Worm (Caenorhabditis elegans) whole organism, late embryonic: ENCODE results near the gene R05F9.11.

Experiments
- C08G9.2 ChIP-seq: sonication (generic microtip); optimal IDR thresholded peaks from 2 replicates; lab custom pipeline; 2016; ENCODE audit warnings: mild to moderate bottlenecking, missing genetic modification characterization, moderate library complexity, missing compliant biosample characterization
- C38D4.7 ChIP-seq: fragments of 200-800 bp; sonication (Bioruptor generic); optimal IDR thresholded peaks from 2 replicates; lab custom pipeline; 2018; ENCODE audit warnings: mild to moderate bottlenecking, missing genetic modification characterization, moderate library complexity, missing compliant biosample characterization
- K02D7.2 ChIP-seq: sonication (generic microtip); optimal IDR thresholded peaks from 2 replicates; lab custom pipeline; 2017; ENCODE audit warnings: mild to moderate bottlenecking, missing genetic modification characterization, missing compliant biosample characterization
- ama-1 ChIP-seq: fragments of 150-350 bp; optimal IDR thresholded peaks from 2 replicates; lab custom pipeline; 2014
- ceh-19 ChIP-seq: fragments of 200-800 bp; sonication (Bioruptor generic); optimal IDR thresholded peaks from 2 replicates; lab custom pipeline; 2018; ENCODE audit warnings: mild to moderate bottlenecking, missing genetic modification characterization, missing compliant biosample characterization
- ceh-22 ChIP-seq: sonication (generic microtip); optimal IDR thresholded peaks from 2 replicates; lab custom pipeline; 2017; ENCODE audit warnings: missing biosample characterization, missing genetic modification characterization
- ceh-24 ChIP-seq: sonication (generic microtip); optimal IDR thresholded peaks from 2 replicates; lab custom pipeline; 2016; ENCODE audit warnings: mild to moderate bottlenecking, missing genetic modification characterization, missing compliant biosample characterization
- ceh-31 ChIP-seq: sonication (generic microtip); optimal IDR thresholded peaks from 2 replicates; lab custom pipeline; 2016; ENCODE audit warnings: missing genetic modification characterization, missing compliant biosample characterization
- ceh-34 ChIP-seq: sonication (generic microtip); optimal IDR thresholded peaks from 2 replicates; lab custom pipeline; 2016; ENCODE audit warnings: mild to moderate bottlenecking, missing genetic modification characterization, missing compliant biosample characterization
- ceh-45 ChIP-seq: fragments of 200-800 bp; sonication (Bioruptor generic); IDR thresholded peaks from 2 replicates; pipeline ENCODE4 v1.3.6; 2022; ENCODE audit warnings: missing genetic modification reagents, missing genetic modification characterization, missing compliant biosample characterization
- ceh-48 ChIP-seq: sonication (generic microtip); optimal IDR thresholded peaks from 2 replicates; lab custom pipeline; 2016; ENCODE audit warnings: missing genetic modification characterization, inconsistent platforms, missing compliant biosample characterization
- ceh-6 ChIP-seq: fragments of 200-800 bp; sonication (Bioruptor generic); optimal IDR thresholded peaks from 2 replicates; lab custom pipeline; 2018; ENCODE audit warnings: mild to moderate bottlenecking, missing genetic modification characterization, missing compliant biosample characterization
- ceh-9 ChIP-seq: sonication (generic microtip); optimal IDR thresholded peaks from 2 replicates; lab custom pipeline; 2016; ENCODE audit warnings: mild to moderate bottlenecking, missing genetic modification characterization, inconsistent platforms, missing compliant biosample characterization
- che-1 ChIP-seq: sonication (generic microtip); optimal IDR thresholded peaks from 2 replicates; lab custom pipeline; 2016; ENCODE audit warnings: mild to moderate bottlenecking, missing genetic modification characterization, missing compliant biosample characterization
- dmd-4 ChIP-seq: sonication (generic microtip); optimal IDR thresholded peaks from 2 replicates; lab custom pipeline; 2016; ENCODE audit warnings: borderline replicate concordance, missing genetic modification characterization, missing compliant biosample characterization
- dve-1 ChIP-seq: sonication (generic microtip); optimal IDR thresholded peaks from 2 replicates; lab custom pipeline; 2017; ENCODE audit warnings: antibody characterized with exemption, mild to moderate bottlenecking, missing genetic modification characterization, missing compliant biosample characterization
- elt-2 ChIP-seq: sonication (generic microtip); optimal IDR thresholded peaks from 2 replicates; lab custom pipeline; 2016; ENCODE audit warnings: missing genetic modification reagents, missing genetic modification characterization, missing compliant biosample characterization
- elt-4 ChIP-seq: sonication (generic microtip); optimal IDR thresholded peaks from 2 replicates; lab custom pipeline; 2016; ENCODE audit warnings: missing genetic modification characterization, missing compliant biosample characterization
- eyg-1 ChIP-seq: sonication (generic microtip); optimal IDR thresholded peaks from 2 replicates; lab custom pipeline; 2016; ENCODE audit warnings: missing genotype, missing genetic modification characterization, missing compliant biosample characterization
- fax-1 ChIP-seq: sonication (generic microtip); optimal IDR thresholded peaks from 2 replicates; lab custom pipeline; 2016; ENCODE audit warnings: missing genotype, missing genetic modification characterization, missing compliant biosample characterization
- fkh-10 ChIP-seq: fragments of 150-350 bp; optimal IDR thresholded peaks from 2 replicates; lab custom pipeline; 2014; ENCODE audit warnings: missing biosample characterization, missing genetic modification reagents, missing genetic modification characterization
- gmeb-2 ChIP-seq: sonication (generic microtip); optimal IDR thresholded peaks from 2 replicates; lab custom pipeline; 2016; ENCODE audit warnings: missing genetic modification characterization, inconsistent platforms, missing compliant biosample characterization
- hlh-15 ChIP-seq: sonication (generic microtip); optimal IDR thresholded peaks from 2 replicates; lab custom pipeline; 2016; ENCODE audit warnings: missing genetic modification characterization, missing compliant biosample characterization
- hlh-30 ChIP-seq: sonication (generic microtip); optimal IDR thresholded peaks from 2 replicates; lab custom pipeline; 2017; ENCODE audit warnings: antibody characterized with exemption, missing genetic modification characterization, missing compliant biosample characterization; ENCODE audit not compliant: insufficient read depth
- hlh-6 ChIP-seq: sonication (generic microtip); optimal IDR thresholded peaks from 2 replicates; lab custom pipeline; 2016; ENCODE audit warnings: missing genotype, missing genetic modification characterization, missing compliant biosample characterization
- lim-6 ChIP-seq: sonication (generic microtip); optimal IDR thresholded peaks from 2 replicates; lab custom pipeline; 2016; ENCODE audit warnings: missing genetic modification characterization, missing compliant biosample characterization
- madf-2 ChIP-seq: sonication (generic microtip); optimal IDR thresholded peaks from 2 replicates; lab custom pipeline; 2017; ENCODE audit warnings: missing genetic modification characterization, missing compliant biosample characterization
- nhr-232 ChIP-seq: sonication (generic microtip); optimal IDR thresholded peaks from 2 replicates; lab custom pipeline; 2016; ENCODE audit warnings: missing genetic modification characterization, missing compliant biosample characterization
- npax-4 ChIP-seq: sonication (generic microtip); optimal IDR thresholded peaks from 2 replicates; lab custom pipeline; 2016; ENCODE audit warnings: missing genetic modification characterization, missing compliant biosample characterization
- odd-2 ChIP-seq: sonication (generic microtip); optimal IDR thresholded peaks from 2 replicates; lab custom pipeline; 2017; ENCODE audit warnings: antibody characterized with exemption, mild to moderate bottlenecking, missing genetic modification characterization, missing compliant biosample characterization
- pag-3 ChIP-seq: sonication (generic microtip); optimal IDR thresholded peaks from 2 replicates; lab custom pipeline; 2016; ENCODE audit warnings: missing compliant biosample characterization, missing genetic modification characterization, borderline replicate concordance
- pat-9 ChIP-seq: fragments of 200-800 bp; sonication (Bioruptor generic); optimal IDR thresholded peaks from 2 replicates; lab custom pipeline; 2018; ENCODE audit warnings: mild to moderate bottlenecking, missing genetic modification characterization, moderate library complexity, missing compliant biosample characterization
- pqm-1 ChIP-seq: sonication (generic microtip); optimal IDR thresholded peaks from 2 replicates; lab custom pipeline; 2016; ENCODE audit warnings: missing genetic modification characterization, missing compliant biosample characterization
- pros-1 ChIP-seq: fragments of 150-350 bp; optimal IDR thresholded peaks from 2 replicates; lab custom pipeline; 2014; ENCODE audit warnings: missing biosample characterization, missing genetic modification reagents, missing genetic modification characterization
- ref-2 ChIP-seq: sonication (generic microtip); optimal IDR thresholded peaks from 2 replicates; lab custom pipeline; 2016; ENCODE audit warnings: missing genetic modification characterization, missing compliant biosample characterization
- rnt-1 ChIP-seq: sonication (generic microtip); optimal IDR thresholded peaks from 2 replicates; lab custom pipeline; 2016; ENCODE audit warnings: missing genetic modification characterization, missing compliant biosample characterization
- syd-9 ChIP-seq: sonication (generic microtip); optimal IDR thresholded peaks from 2 replicates; lab custom pipeline; 2016; ENCODE audit warnings: mild to moderate bottlenecking, missing genetic modification characterization, moderate library complexity, missing compliant biosample characterization
- tbx-2 ChIP-seq: sonication (generic microtip); optimal IDR thresholded peaks from 2 replicates; lab custom pipeline; 2016; ENCODE audit warnings: missing genetic modification characterization, missing compliant biosample characterization
- tbx-7 ChIP-seq: sonication (generic microtip); optimal IDR thresholded peaks from 2 replicates; lab custom pipeline; 2016; ENCODE audit warnings: missing genotype, missing genetic modification characterization, missing compliant biosample characterization
- unc-3 ChIP-seq, 2 experiments: fragments of 200-800 bp in 1 of 2; sonication (Bioruptor generic) in 1 of 2; sonication (generic microtip) in 1 of 2; conservative IDR thresholded peaks in 1 of 2; optimal IDR thresholded peaks in 1 of 2; 2 replicates each; pipeline versions ENCODE4 v1.3.6 to Lab custom; 2016 to 2022; ENCODE audit warnings: missing compliant biosample characterization in 2 of 2, missing genetic modification characterization in 2 of 2, missing genetic modification reagents in 1 of 2
- unc-42 ChIP-seq: sonication (generic microtip); optimal IDR thresholded peaks from 2 replicates; lab custom pipeline; 2016; ENCODE audit warnings: missing genotype, missing genetic modification characterization, missing compliant biosample characterization
- unc-55 ChIP-seq: sonication (generic microtip); optimal IDR thresholded peaks from 2 replicates; lab custom pipeline; 2017; ENCODE audit warnings: missing biosample characterization, missing genetic modification reagents, missing genetic modification characterization
- zip-5 ChIP-seq: sonication (generic microtip); optimal IDR thresholded peaks from 2 replicates; lab custom pipeline; 2016; ENCODE audit warnings: missing genetic modification characterization, missing compliant biosample characterization
- ztf-16 ChIP-seq: sonication (generic microtip); optimal IDR thresholded peaks from 2 replicates; lab custom pipeline; 2017; ENCODE audit warnings: missing genetic modification characterization, missing compliant biosample characterization

Gene R05F9.11

DNA sequence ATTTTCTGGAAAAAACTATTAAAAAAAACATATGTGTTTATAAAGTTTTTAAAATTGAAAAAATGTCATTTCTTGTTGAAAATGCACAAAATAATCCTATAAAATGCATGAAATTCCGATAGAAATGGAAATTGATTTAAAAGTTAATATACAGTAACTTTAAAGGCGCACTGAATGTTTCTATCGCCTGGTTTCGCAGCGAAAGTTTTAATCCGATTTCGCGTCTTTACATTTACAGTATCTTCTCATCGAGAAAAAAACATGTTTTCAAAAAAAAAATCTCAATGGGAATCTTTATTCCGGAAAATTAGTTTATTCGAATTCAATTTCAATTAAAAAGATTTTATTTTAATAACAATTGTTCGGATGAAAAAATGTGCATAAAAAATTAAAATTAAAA lies at the start of gene R05F9.11:
Gene R05F9.11, minus strand, starts transcription at position 5 of the 400 bp plus-strand sequence.
- TF ChIP-seq pat-9 (tag; lab: Kevin White, UChicago) (no peak), pag-3 (tag; lab: Kevin White, UChicago) (no peak), dve-1 (tag; lab: Kevin White, UChicago) (no peak)

DNA sequence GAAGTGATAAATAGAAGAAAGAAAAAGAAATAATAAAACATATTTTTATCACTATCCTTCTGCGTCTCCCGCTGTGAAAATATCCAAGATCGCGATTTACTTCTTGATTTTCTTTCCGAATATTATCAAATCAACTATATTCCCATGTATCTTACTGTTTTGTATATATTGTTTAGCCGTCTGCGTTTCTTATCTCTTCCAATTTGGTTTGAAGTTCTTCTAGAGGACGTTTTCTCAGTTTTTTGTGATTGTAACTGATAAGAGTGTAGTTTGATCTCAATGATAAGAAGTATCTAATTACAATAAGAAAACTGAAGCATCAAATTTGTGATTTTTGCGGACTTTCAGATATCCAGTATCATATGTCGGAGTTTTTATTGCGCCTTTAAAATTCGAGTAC lies 46.7 kb upstream of the R05F9.11 start:
- peak; percentile 96 for TF ChIP-seq elt-2
- TF ChIP-seq hlh-6 (tag; lab: Kevin White, UChicago): no peak
- TF ChIP-seq, all 69 proteins: peak for 1

DNA sequence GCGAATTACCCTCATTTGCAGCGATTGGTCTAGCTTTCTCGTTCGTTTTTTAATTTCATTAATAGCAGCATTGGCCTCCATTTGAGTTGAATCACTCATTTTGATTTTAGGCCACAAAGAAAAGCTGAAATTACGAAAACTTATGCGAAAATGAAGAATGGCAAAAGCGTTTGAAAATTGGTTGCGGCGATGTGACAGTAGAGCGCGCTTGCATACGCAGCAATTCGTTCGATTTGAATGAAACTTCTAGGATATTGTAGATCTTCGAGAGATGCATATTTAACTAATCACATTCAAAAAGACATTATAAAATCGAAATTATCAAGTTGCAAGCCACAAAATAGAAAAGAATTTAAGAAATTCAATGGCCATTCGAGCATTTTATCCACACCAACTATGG lies 45.7 kb upstream of the R05F9.11 start, which contains the start of gene ulp-2:
Gene ulp-2, minus strand, starts transcription at position 158 of the 400 bp plus-strand sequence.
- TF ChIP-seq unc-55 (no peak), pqm-1 (tag; lab: Kevin White, UChicago) (no peak), hlh-15 (tag; lab: Kevin White, UChicago) (no peak), pat-9 (tag; lab: Kevin White, UChicago) (no peak), npax-4 (no peak), ztf-16 (tag; lab: Kevin White, UChicago) (no peak), lim-6 (tag; lab: Kevin White, UChicago) (no peak), eyg-1 (tag; lab: Kevin White, UChicago) (no peak), ceh-9 (tag; lab: Kevin White, UChicago) (no peak), elt-2 (no peak), syd-9 (tag; lab: Kevin White, UChicago) (no peak), ceh-45 (GFP tag; lab: Robert Waterston, UW) (no peak), fax-1 (no peak), nhr-232 (no peak), rnt-1 (no peak), odd-2 (tag; lab: Kevin White, UChicago) (no peak)

DNA sequence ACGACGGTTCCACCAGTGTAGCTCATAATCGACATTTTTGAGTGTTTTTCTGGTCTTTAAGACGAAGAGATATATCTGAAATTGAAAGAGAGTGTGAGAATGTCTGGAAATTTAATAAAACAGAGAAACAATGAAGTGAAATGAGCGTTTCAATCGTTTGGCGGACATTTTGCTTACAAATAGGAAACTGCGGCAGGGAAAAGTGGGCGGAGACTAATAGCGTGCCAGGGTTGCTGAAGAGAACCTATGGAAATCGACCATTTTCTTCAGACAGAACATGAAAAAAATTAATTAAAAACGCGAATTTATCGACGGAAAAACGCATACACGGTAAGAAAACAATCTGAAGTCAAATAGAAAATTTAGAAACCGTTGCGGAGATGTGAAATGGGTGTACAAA lies 41.3 kb upstream of the R05F9.11 start, which contains the start of gene pbs-3:
Gene pbs-3, minus strand, starts transcription at position 75 of the 400 bp plus-strand sequence.
- TF ChIP-seq pqm-1 (tag; lab: Kevin White, UChicago): no peak
- no peak for TF ChIP-seq nhr-232
- peak; percentile 66 for TF ChIP-seq rnt-1
- peak; percentile 83 for TF ChIP-seq elt-2
- TF ChIP-seq hlh-15 (tag; lab: Kevin White, UChicago): no peak
- TF ChIP-seq C38D4.7 (GFP tag; lab: Kevin White, UChicago): no peak
- TF ChIP-seq eyg-1 (tag; lab: Kevin White, UChicago): no peak
- TF ChIP-seq C08G9.2 (tag; lab: Kevin White, UChicago): peak; percentile 76
- TF ChIP-seq unc-42: peak; percentile 60
- TF ChIP-seq madf-2 (tag; lab: Kevin White, UChicago): peak; percentile 6
- TF ChIP-seq zip-5 (tag; lab: Kevin White, UChicago): peak; percentile 26
- no peak for TF ChIP-seq unc-55
- peak; percentile 37 for TF ChIP-seq dmd-4 (tag; lab: Kevin White, UChicago)
- TF ChIP-seq ceh-48 (tag; lab: Kevin White, UChicago): no peak
- TF ChIP-seq npax-4: no peak
- TF ChIP-seq odd-2 (tag; lab: Kevin White, UChicago): no peak
- TF ChIP-seq K02D7.2 (tag; lab: Kevin White, UChicago): no peak
- peak; percentile 78 for TF ChIP-seq lim-6 (tag; lab: Kevin White, UChicago)
- TF ChIP-seq tbx-7 (tag; lab: Kevin White, UChicago): peak; percentile 13
- TF ChIP-seq hlh-6 (tag; lab: Kevin White, UChicago): no peak
- TF ChIP-seq hlh-30 (tag; lab: Kevin White, UChicago): no peak
- TF ChIP-seq elt-4 (tag; lab: Kevin White, UChicago): no peak
- TF ChIP-seq fkh-10 (GFP tag; lab: Kevin White, UChicago): no peak
- TF ChIP-seq ceh-45 (GFP tag; lab: Robert Waterston, UW): no peak
- no peak for TF ChIP-seq pros-1 (tag; lab: Kevin White, UChicago)
- no peak for TF ChIP-seq dve-1 (tag; lab: Kevin White, UChicago)
- TF ChIP-seq ref-2 (tag; lab: Kevin White, UChicago): peak; percentile 46
- TF ChIP-seq ztf-16 (tag; lab: Kevin White, UChicago): no peak
- TF ChIP-seq ceh-6: no peak
- no peak for TF ChIP-seq che-1 (tag; lab: Kevin White, UChicago)
- no peak for TF ChIP-seq gmeb-2 (tag; lab: Kevin White, UChicago)
- TF ChIP-seq ceh-19: no peak
- no peak for TF ChIP-seq pag-3 (tag; lab: Kevin White, UChicago)
- peak; percentile 88 for TF ChIP-seq tbx-2
- TF ChIP-seq ama-1 (lab: Kevin White, UChicago): no peak
- no peak for TF ChIP-seq ceh-24 (tag; lab: Kevin White, UChicago)
- TF ChIP-seq ceh-34 (tag; lab: Kevin White, UChicago): peak; percentile 29
- TF ChIP-seq unc-3 (GFP tag; conservative IDR thresholded peaks at IDR 0.05; lab: Robert Waterston, UW): no peak
- TF ChIP-seq unc-3 (tag; optimal IDR thresholded peaks at IDR 0.05; lab: Kevin White, UChicago): no peak
- TF ChIP-seq ceh-22: no peak
- TF ChIP-seq ceh-31 (tag; lab: Kevin White, UChicago): peak; percentile 97
